Fruit fly (Drosophila melanogaster) whole organism, prepupa: Measurements from ENCODE around the gene CG33301.
A peak's percentile ranks its signal among the peaks of the same experiment; 100 is the strongest.

ENCODE experiments used
- Blimp-1 ChIP-seq: fragments of 200-800 bp; sonication (Bioruptor generic); optimal IDR thresholded peaks from 3 replicates; lab custom pipeline; 2017; ENCODE audit warnings: missing biosample characterization, missing genetic modification characterization, mild to moderate bottlenecking, moderate library complexity, missing genetic modification reagents
- CG10631 ChIP-seq: fragments of 200-800 bp; sonication (Bioruptor generic); optimal IDR thresholded peaks from 2 replicates; lab custom pipeline; 2016; ENCODE audit warnings: missing biosample characterization, missing genetic modification characterization
- CG10669 ChIP-seq: fragments of 200-800 bp; sonication (Bioruptor generic); optimal IDR thresholded peaks from 3 replicates; lab custom pipeline; 2018; ENCODE audit warnings: missing biosample characterization, mild to moderate bottlenecking, missing genetic modification characterization, moderate library complexity
- CG11294 ChIP-seq: fragments of 200-800 bp; sonication (Bioruptor generic); IDR thresholded peaks from 2 replicates; pipeline ENCODE4 v1.3.6; 2022; ENCODE audit warnings: missing biosample characterization, missing genetic modification characterization
- CG11762 ChIP-seq: fragments of 200-800 bp; sonication (Bioruptor generic); optimal IDR thresholded peaks from 3 replicates; lab custom pipeline; 2016; ENCODE audit warnings: missing biosample characterization, missing genetic modification characterization; ENCODE audit not compliant: insufficient read depth
- CG11902 ChIP-seq: fragments of 200-800 bp; sonication (Bioruptor generic); optimal IDR thresholded peaks from 3 replicates; lab custom pipeline; 2016; ENCODE audit warnings: missing biosample characterization, missing genetic modification characterization
- CG15336 ChIP-seq: fragments of 200-800 bp; sonication (Bioruptor generic); IDR thresholded peaks from 2 replicates; pipeline ENCODE4 v1.3.6; 2022; ENCODE audit warnings: missing biosample characterization, missing genetic modification characterization
- CG1621 ChIP-seq: fragments of 200-800 bp; sonication (Bioruptor generic); optimal IDR thresholded peaks from 3 replicates; lab custom pipeline; 2018; ENCODE audit warnings: missing biosample characterization, mild to moderate bottlenecking, missing genetic modification characterization
- CG16779 ChIP-seq: fragments of 200-800 bp; sonication (Bioruptor generic); optimal IDR thresholded peaks from 3 replicates; lab custom pipeline; 2017; ENCODE audit warnings: missing biosample characterization, mild to moderate bottlenecking, missing genetic modification characterization
- CG3032 ChIP-seq: fragments of 200-800 bp; optimal IDR thresholded peaks from 2 replicates; lab custom pipeline; 2019; ENCODE audit warnings: missing biosample characterization, mild to moderate bottlenecking, missing genetic modification characterization, moderate library complexity
- CG31627 ChIP-seq: fragments of 200-800 bp; sonication (Bioruptor generic); optimal IDR thresholded peaks from 3 replicates; lab custom pipeline; 2016; ENCODE audit warnings: missing biosample characterization, missing genetic modification characterization
- CG32006 ChIP-seq: fragments of 200-800 bp; sonication (Bioruptor generic); optimal IDR thresholded peaks from 3 replicates; lab custom pipeline; 2017; ENCODE audit warnings: missing biosample characterization, mild to moderate bottlenecking, missing genetic modification characterization
- CG34406 ChIP-seq: fragments of 200-800 bp; sonication (Bioruptor generic); optimal IDR thresholded peaks from 3 replicates; lab custom pipeline; 2016; ENCODE audit warnings: missing biosample characterization, missing genetic modification characterization
- CG3919 ChIP-seq: fragments of 200-800 bp; sonication (Bioruptor generic); optimal IDR thresholded peaks from 3 replicates; lab custom pipeline; 2016; ENCODE audit warnings: missing biosample characterization, missing genetic modification characterization
- CG4318 ChIP-seq: fragments of 200-800 bp; sonication (Bioruptor generic); optimal IDR thresholded peaks from 3 replicates; lab custom pipeline; 2017; ENCODE audit warnings: missing biosample characterization, mild to moderate bottlenecking, missing genetic modification characterization
- CG6163 ChIP-seq: fragments of 200-800 bp; sonication (Bioruptor generic); IDR thresholded peaks from 3 replicates; pipeline ENCODE4 v1.3.6; 2022; ENCODE audit warnings: missing biosample characterization, missing genetic modification characterization
- CG6792 ChIP-seq: fragments of 200-800 bp; sonication (Bioruptor generic); optimal IDR thresholded peaks from 3 replicates; lab custom pipeline; 2016; ENCODE audit warnings: missing biosample characterization, missing genetic modification characterization
- CG6808 ChIP-seq: fragments of 200-800 bp; sonication (Bioruptor generic); optimal IDR thresholded peaks from 3 replicates; lab custom pipeline; 2017; ENCODE audit warnings: missing biosample characterization, missing genetic modification characterization, mild to moderate bottlenecking, moderate library complexity, missing genetic modification reagents
- CG6854 ChIP-seq: fragments of 200-800 bp; sonication (Bioruptor generic); optimal IDR thresholded peaks from 2 replicates; lab custom pipeline; 2017; ENCODE audit warnings: missing biosample characterization, mild to moderate bottlenecking, missing genetic modification characterization
- CG8119 ChIP-seq: fragments of 200-800 bp; sonication (Bioruptor generic); IDR thresholded peaks from 3 replicates; pipeline ENCODE4 v1.3.6; 2022; ENCODE audit warnings: missing biosample characterization, missing genetic modification characterization
- CG8319 ChIP-seq: fragments of 200-800 bp; sonication (Bioruptor generic); optimal IDR thresholded peaks from 3 replicates; lab custom pipeline; 2016; ENCODE audit warnings: missing biosample characterization, missing genetic modification characterization
- CG8632 ChIP-seq: fragments of 200-800 bp; sonication (Bioruptor generic); optimal IDR thresholded peaks from 3 replicates; lab custom pipeline; 2016; ENCODE audit warnings: missing biosample characterization, missing genetic modification characterization
- CG9139 ChIP-seq: fragments of 200-800 bp; sonication (Bioruptor generic); optimal IDR thresholded peaks from 3 replicates; lab custom pipeline; 2017; ENCODE audit warnings: missing biosample characterization, mild to moderate bottlenecking, missing genetic modification characterization
- Eip75B ChIP-seq: fragments of 200-800 bp; sonication (Bioruptor generic); optimal IDR thresholded peaks from 3 replicates; lab custom pipeline; 2016; ENCODE audit warnings: missing biosample characterization, missing genetic modification characterization
- Eip78C ChIP-seq: fragments of 200-800 bp; sonication (Bioruptor generic); peaks from one replicate; lab custom pipeline; 2016; ENCODE audit warnings: missing biosample characterization, missing genetic modification characterization
- Ets21C ChIP-seq: fragments of 200-800 bp; sonication (Bioruptor generic); optimal IDR thresholded peaks from 3 replicates; lab custom pipeline; 2016; ENCODE audit warnings: missing biosample characterization, missing genetic modification characterization
- Ets96B ChIP-seq: fragments of 200-800 bp; optimal IDR thresholded peaks from 2 replicates; lab custom pipeline; 2019; ENCODE audit warnings: missing biosample characterization, mild to moderate bottlenecking, missing genetic modification characterization, moderate library complexity
- Gug ChIP-seq: fragments of 200-800 bp; sonication (Bioruptor generic); IDR thresholded peaks from 2 replicates; pipeline ENCODE4 v1.3.6; 2022; ENCODE audit warnings: missing biosample characterization, missing genetic modification characterization
- Hr38 ChIP-seq: sonication (Bioruptor generic); optimal IDR thresholded peaks from 2 replicates; lab custom pipeline; 2016; ENCODE audit warnings: missing biosample characterization, missing genetic modification characterization
- Hr39 ChIP-seq: fragments of 200-800 bp; sonication (Bioruptor generic); optimal IDR thresholded peaks from 2 replicates; lab custom pipeline; 2016; ENCODE audit warnings: missing biosample characterization, missing genetic modification characterization
- Hr4 ChIP-seq: fragments of 200-800 bp; sonication (Bioruptor generic); optimal IDR thresholded peaks from 3 replicates; lab custom pipeline; 2016; ENCODE audit warnings: missing biosample characterization, missing genetic modification characterization
- Lpt ChIP-seq: fragments of 200-800 bp; sonication (Bioruptor generic); optimal IDR thresholded peaks from 3 replicates; lab custom pipeline; 2016; ENCODE audit warnings: missing biosample characterization, missing genetic modification characterization
- Smox ChIP-seq: fragments of 200-800 bp; sonication (Bioruptor generic); optimal IDR thresholded peaks from 3 replicates; lab custom pipeline; 2016; ENCODE audit warnings: missing biosample characterization, missing genetic modification characterization
- Sox102F ChIP-seq: fragments of 200-800 bp; sonication (Bioruptor generic); optimal IDR thresholded peaks from 2 replicates; lab custom pipeline; 2016; ENCODE audit warnings: missing biosample characterization, mild to moderate bottlenecking, missing genetic modification characterization
- Sox14 ChIP-seq: fragments of 200-800 bp; sonication (Bioruptor generic); optimal IDR thresholded peaks from 3 replicates; lab custom pipeline; 2016; ENCODE audit warnings: missing biosample characterization, missing genetic modification characterization
- Sox15 ChIP-seq: fragments of 200-800 bp; sonication (Bioruptor generic); optimal IDR thresholded peaks from 3 replicates; lab custom pipeline; 2016; ENCODE audit warnings: missing biosample characterization, missing genetic modification characterization
- achi ChIP-seq: fragments of 200-800 bp; sonication (Bioruptor generic); optimal IDR thresholded peaks from 3 replicates; lab custom pipeline; 2016; ENCODE audit warnings: missing biosample characterization, missing genetic modification characterization
- acj6 ChIP-seq: fragments of 200-800 bp; sonication (Bioruptor generic); optimal IDR thresholded peaks from 3 replicates; lab custom pipeline; 2016; ENCODE audit warnings: missing biosample characterization, missing genetic modification characterization
- cyc ChIP-seq: fragments of 200-800 bp; sonication (Bioruptor generic); optimal IDR thresholded peaks from 3 replicates; lab custom pipeline; 2016; ENCODE audit warnings: missing biosample characterization, missing genetic modification characterization
- dac ChIP-seq: fragments of 200-800 bp; sonication (Bioruptor generic); optimal IDR thresholded peaks from 2 replicates; lab custom pipeline; 2017; ENCODE audit warnings: missing biosample characterization, mild to moderate bottlenecking, missing genetic modification characterization
- eg ChIP-seq: fragments of 200-800 bp; sonication (Bioruptor generic); IDR thresholded peaks from 3 replicates; pipeline ENCODE4 v1.3.6; 2022; ENCODE audit warnings: missing biosample characterization, missing genetic modification characterization
- esn ChIP-seq: fragments of 200-800 bp; sonication (Bioruptor generic); optimal IDR thresholded peaks from 2 replicates; lab custom pipeline; 2016; ENCODE audit warnings: missing biosample characterization, mild to moderate bottlenecking, missing genetic modification characterization, moderate library complexity
- fd59A ChIP-seq: fragments of 200-800 bp; sonication (Bioruptor generic); optimal IDR thresholded peaks from 2 replicates; lab custom pipeline; 2017; ENCODE audit warnings: missing biosample characterization, mild to moderate bottlenecking, missing genetic modification characterization, missing genetic modification reagents
- fd85E ChIP-seq: fragments of 200-800 bp; sonication (Bioruptor generic); optimal IDR thresholded peaks from 3 replicates; lab custom pipeline; 2016; ENCODE audit warnings: missing biosample characterization, missing genetic modification characterization
- fkh ChIP-seq: fragments of 200-800 bp; sonication (Bioruptor generic); optimal IDR thresholded peaks from 3 replicates; lab custom pipeline; 2017; ENCODE audit warnings: missing biosample characterization, mild to moderate bottlenecking, missing genetic modification characterization, moderate library complexity
- lz ChIP-seq: fragments of 200-800 bp; sonication (Bioruptor generic); optimal IDR thresholded peaks from 3 replicates; lab custom pipeline; 2016; ENCODE audit warnings: missing biosample characterization, missing genetic modification characterization
- net ChIP-seq: fragments of 200-800 bp; sonication (Bioruptor generic); optimal IDR thresholded peaks from 3 replicates; lab custom pipeline; 2016; ENCODE audit warnings: missing biosample characterization, missing genetic modification characterization
- salr ChIP-seq, 2 experiments: fragments of 200-800 bp; sonication (Bioruptor generic); optimal IDR thresholded peaks; 3 replicates each; lab custom pipeline; 2016 to 2018; ENCODE audit warnings: missing biosample characterization in 2 of 2, missing genetic modification characterization in 2 of 2, mild to moderate bottlenecking in 1 of 2
- spab ChIP-seq: fragments of 200-800 bp; sonication (Bioruptor generic); optimal IDR thresholded peaks from 2 replicates; lab custom pipeline; 2017; ENCODE audit warnings: missing biosample characterization, mild to moderate bottlenecking, missing genetic modification characterization, missing genetic modification reagents
- ss ChIP-seq, 2 experiments: fragments of 200-800 bp; sonication (Bioruptor generic); optimal IDR thresholded peaks; 2 replicates in 1 of 2; 3 replicates in 1 of 2; lab custom pipeline; 2017 to 2018; ENCODE audit warnings: mild to moderate bottlenecking in 2 of 2, missing biosample characterization in 2 of 2, missing genetic modification characterization in 2 of 2, moderate library complexity in 1 of 2
- svp ChIP-seq: fragments of 200-800 bp; sonication (Bioruptor generic); peaks from one replicate; lab custom pipeline; 2016; ENCODE audit warnings: missing biosample characterization, missing genetic modification characterization
- vri ChIP-seq: fragments of 200-800 bp; sonication (Bioruptor generic); optimal IDR thresholded peaks from 3 replicates; lab custom pipeline; 2016; ENCODE audit warnings: missing biosample characterization, mild to moderate bottlenecking, missing genetic modification characterization

CG33301 gene

DNA sequence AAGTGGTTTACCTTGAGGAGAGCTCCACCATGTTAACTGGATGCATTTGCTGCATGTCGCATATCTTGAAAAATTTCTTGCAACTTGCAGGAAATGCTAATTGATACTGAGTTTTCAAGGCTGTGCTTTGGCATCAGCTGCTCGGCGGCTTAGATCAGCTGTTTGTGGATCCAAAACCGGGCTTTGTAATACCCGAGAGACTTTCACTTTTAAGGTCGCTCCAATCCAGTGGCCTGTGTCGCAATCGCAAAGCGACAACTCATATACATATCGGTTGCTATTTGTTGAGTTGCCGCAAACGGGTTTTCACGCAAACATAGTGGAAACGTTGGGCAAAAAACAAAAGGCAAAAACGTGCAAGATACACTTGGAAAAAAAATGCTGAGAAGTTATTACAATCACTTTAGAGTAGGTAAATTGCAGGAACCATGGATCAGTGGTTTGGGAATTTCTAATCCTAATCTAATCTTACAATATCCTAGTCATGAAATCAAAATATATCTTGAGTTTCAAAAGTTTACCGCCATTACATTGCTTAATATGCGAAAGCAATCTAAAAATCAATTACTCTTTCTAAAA, 13.5 kb upstream of the CG33301 start:
- no peak for TF ChIP-seq CG6854 (GFP tag; lab: Kevin White, UChicago)
- peak; percentile 4 for TF ChIP-seq CG4318 (GFP tag; lab: Kevin White, UChicago)
- TF ChIP-seq dac, result peak; percentile 10
- peak; percentile 16 for TF ChIP-seq CG3032 (tag; lab: Kevin White, UChicago)
- TF ChIP-seq CG10631, result peak; percentile 33
- peak; percentile 35 for TF ChIP-seq CG1621 (tag; lab: Kevin White, UChicago)
- TF ChIP-seq Lpt (GFP tag; lab: Kevin White, UChicago), result peak; percentile 33
- TF ChIP-seq CG6163 (GFP tag; lab: Robert Waterston, UW), result peak; percentile 46; the same call in 1 of the 3 replicates
- TF ChIP-seq Gug, result no peak
- peak; percentile 42 for TF ChIP-seq achi (GFP tag; lab: Kevin White, UChicago)
- TF ChIP-seq CG31627 (GFP tag; lab: Kevin White, UChicago), result no peak
- no peak for TF ChIP-seq CG16779
- no peak for TF ChIP-seq fd85E (GFP tag; lab: Kevin White, UChicago)
- peak; percentile 6 for TF ChIP-seq Ets96B (tag; lab: Kevin White, UChicago)
- peak; percentile 18 for TF ChIP-seq Eip75B
- no peak for TF ChIP-seq salr (GFP tag; optimal IDR thresholded peaks at IDR 0.05; lab: Kevin White, UChicago)
- peak; percentile 27 for TF ChIP-seq CG6808 (GFP tag; lab: Kevin White, UChicago)
- TF ChIP-seq vri (GFP tag; lab: Kevin White, UChicago), result peak; percentile 16
- TF ChIP-seq Hr38 (GFP tag; lab: Kevin White, UChicago), result no peak
- peak; percentile 52 for TF ChIP-seq CG8632 (GFP tag; lab: Kevin White, UChicago)
- no peak for TF ChIP-seq ss (GFP tag; optimal IDR thresholded peaks at IDR 0.05; lab: Kevin White, UChicago)
- no peak for TF ChIP-seq esn (GFP tag; lab: Kevin White, UChicago)
- TF ChIP-seq CG34406, result peak; percentile 37
- TF ChIP-seq net (GFP tag; lab: Kevin White, UChicago), result peak; percentile 56
- TF ChIP-seq svp, result peak; percentile 11
- no peak for TF ChIP-seq cyc
- peak; percentile 17 for TF ChIP-seq acj6
- TF ChIP-seq CG9139 (GFP tag; lab: Kevin White, UChicago), result no peak
- TF ChIP-seq CG11762 (GFP tag; lab: Kevin White, UChicago), result no peak
- TF ChIP-seq Eip78C (GFP tag; lab: Kevin White, UChicago), result peak; percentile 86
- no peak for TF ChIP-seq spab (GFP tag; lab: Kevin White, UChicago)
- TF ChIP-seq CG3919 (GFP tag; lab: Kevin White, UChicago), result peak; percentile 26
- 0 out of 2 replicates have a peak, but pooled peaks have one; percentile 9 for TF ChIP-seq CG11294 (GFP tag; lab: Robert Waterston, UW)
- TF ChIP-seq Hr4 (GFP tag; lab: Kevin White, UChicago), result peak; percentile 63
- TF ChIP-seq CG8119 (GFP tag; lab: Robert Waterston, UW), result peak; percentile 68
- TF ChIP-seq CG6792, result peak; percentile 17
- no peak for TF ChIP-seq Hr39 (GFP tag; lab: Kevin White, UChicago)
- no peak for TF ChIP-seq Smox (GFP tag; lab: Kevin White, UChicago)
- no peak for TF ChIP-seq CG11902 (GFP tag; lab: Kevin White, UChicago)
- TF ChIP-seq CG32006 (GFP tag; lab: Kevin White, UChicago), result peak; percentile 58
- TF ChIP-seq Sox14, result peak; percentile 3
- TF ChIP-seq eg (GFP tag; lab: Robert Waterston, UW), result peak; percentile 53; the same call in 2 of the 3 replicates
- TF ChIP-seq fd59A (GFP tag; lab: Kevin White, UChicago), result peak; percentile 10
- no peak for TF ChIP-seq CG8319 (GFP tag; lab: Kevin White, UChicago)
- TF ChIP-seq fkh, result no peak
- TF ChIP-seq lz, result no peak
- 0 out of 2 replicates have a peak, but pooled peaks have one; percentile 55 for TF ChIP-seq CG15336 (GFP tag; lab: Robert Waterston, UW)
- TF ChIP-seq CG10669 (GFP tag; lab: Kevin White, UChicago), result peak; percentile 42
- TF ChIP-seq Ets21C (GFP tag; lab: Kevin White, UChicago), result no peak
- TF ChIP-seq Blimp-1 (GFP tag; lab: Kevin White, UChicago), result peak; percentile 61
- no peak for TF ChIP-seq Sox102F (GFP tag; lab: Kevin White, UChicago)
- TF ChIP-seq Sox15, result no peak
